Worm (Caenorhabditis elegans) whole organism, mixed stage, embryonic: ENCODE results near the gene T27D12.1.
A peak's percentile ranks its signal among the peaks of the same experiment; 100 is the strongest.

ENCODE experiments used
- M03D4.4 ChIP-seq: sonication (generic microtip); optimal IDR thresholded peaks from 2 replicates; lab custom pipeline; 2017; ENCODE audit warnings: mild to moderate bottlenecking, missing genetic modification characterization, missing compliant biosample characterization
- bed-3 ChIP-seq: fragments of 200-800 bp; sonication (Bioruptor generic); optimal IDR thresholded peaks from 3 replicates; lab custom pipeline; 2018; ENCODE audit warnings: mild to moderate bottlenecking, missing genetic modification characterization, moderate library complexity, missing compliant biosample characterization
- blmp-1 ChIP-seq: fragments of 150-350 bp; optimal IDR thresholded peaks from 2 replicates; lab custom pipeline; 2014; ENCODE audit warnings: missing biosample characterization, missing genetic modification characterization
- ceh-39 ChIP-seq: fragments of 150-350 bp; optimal IDR thresholded peaks from 2 replicates; lab custom pipeline; 2014; ENCODE audit warnings: missing biosample characterization, missing genetic modification characterization
- ceh-43 ChIP-seq: fragments of 200-800 bp; sonication (Bioruptor generic); optimal IDR thresholded peaks from 2 replicates; lab custom pipeline; 2018; ENCODE audit warnings: mild to moderate bottlenecking, missing genetic modification characterization, moderate library complexity, missing compliant biosample characterization
- ceh-83 ChIP-seq: fragments of 200-800 bp; sonication (Bioruptor generic); optimal IDR thresholded peaks from 2 replicates; lab custom pipeline; 2018; ENCODE audit warnings: mild to moderate bottlenecking, missing genetic modification characterization, missing compliant biosample characterization
- ces-1 ChIP-seq: fragments of 150-350 bp; optimal IDR thresholded peaks from 2 replicates; lab custom pipeline; 2014; ENCODE audit warnings: missing biosample characterization, missing genetic modification reagents, missing genetic modification characterization
- cnd-1 ChIP-seq: fragments of 200-800 bp; sonication (Bioruptor generic); optimal IDR thresholded peaks from 2 replicates; lab custom pipeline; 2018; ENCODE audit warnings: mild to moderate bottlenecking, missing genetic modification characterization, missing compliant biosample characterization
- drap-1 ChIP-seq: fragments of 200-800 bp; sonication (Bioruptor generic); optimal IDR thresholded peaks from 3 replicates; lab custom pipeline; 2018; ENCODE audit warnings: mild to moderate bottlenecking, missing genetic modification characterization, missing compliant biosample characterization
- elt-1 ChIP-seq: sonication (generic microtip); optimal IDR thresholded peaks from 2 replicates; lab custom pipeline; 2017; ENCODE audit warnings: missing genetic modification characterization, mild to moderate bottlenecking, missing compliant biosample characterization, antibody characterized with exemption, moderate library complexity, borderline replicate concordance; ENCODE audit not compliant: insufficient read depth
- elt-3 ChIP-seq: fragments of 150-350 bp; optimal IDR thresholded peaks from 2 replicates; lab custom pipeline; 2014; ENCODE audit warnings: missing biosample characterization, missing genetic modification characterization
- flh-1 ChIP-seq: fragments of 200-800 bp; sonication (Bioruptor generic); optimal IDR thresholded peaks from 2 replicates; lab custom pipeline; 2018; ENCODE audit warnings: mild to moderate bottlenecking, missing genetic modification characterization, moderate library complexity, missing compliant biosample characterization
- ham-2 ChIP-seq: fragments of 200-800 bp; sonication (Bioruptor generic); optimal IDR thresholded peaks from 2 replicates; lab custom pipeline; 2018; ENCODE audit warnings: mild to moderate bottlenecking, missing genetic modification characterization, missing compliant biosample characterization
- hlh-1 ChIP-seq: fragments of 150-350 bp; optimal IDR thresholded peaks from 2 replicates; lab custom pipeline; 2014; ENCODE audit warnings: missing biosample characterization, missing genetic modification reagents, missing genetic modification characterization
- lin-13 ChIP-seq: fragments of 150-350 bp; optimal IDR thresholded peaks from 2 replicates; lab custom pipeline; 2014; ENCODE audit warnings: missing biosample characterization, missing genetic modification characterization
- lin-32 ChIP-seq: fragments of 200-800 bp; sonication (Bioruptor generic); optimal IDR thresholded peaks from 2 replicates; lab custom pipeline; 2018; ENCODE audit warnings: mild to moderate bottlenecking, missing genetic modification characterization, missing compliant biosample characterization
- lsy-2 ChIP-seq: fragments of 150-350 bp; optimal IDR thresholded peaks from 2 replicates; lab custom pipeline; 2014; ENCODE audit warnings: missing biosample characterization, missing genetic modification characterization
- mab-5 ChIP-seq: fragments of 150-350 bp; optimal IDR thresholded peaks from 2 replicates; lab custom pipeline; 2014; ENCODE audit warnings: missing biosample characterization, missing genetic modification characterization
- mep-1 ChIP-seq: fragments of 150-350 bp; optimal IDR thresholded peaks from 2 replicates; lab custom pipeline; 2017; ENCODE audit warnings: missing biosample characterization, missing genetic modification reagents, missing genetic modification characterization, inconsistent platforms
- mls-2 ChIP-seq: sonication (generic microtip); optimal IDR thresholded peaks from 2 replicates; lab custom pipeline; 2016; ENCODE audit warnings: mild to moderate bottlenecking, missing genetic modification characterization, moderate library complexity, missing compliant biosample characterization
- nhr-12 ChIP-seq: fragments of 150-350 bp; optimal IDR thresholded peaks from 2 replicates; lab custom pipeline; 2014; ENCODE audit warnings: missing biosample characterization, missing genetic modification characterization
- nhr-2 ChIP-seq: fragments of 150-350 bp; optimal IDR thresholded peaks from 2 replicates; lab custom pipeline; 2014; ENCODE audit warnings: missing biosample characterization, missing genetic modification characterization
- nhr-237 ChIP-seq: fragments of 150-350 bp; optimal IDR thresholded peaks from 2 replicates; lab custom pipeline; 2014; ENCODE audit warnings: missing biosample characterization, missing genetic modification characterization
- nhr-28 ChIP-seq: fragments of 150-350 bp; optimal IDR thresholded peaks from 2 replicates; lab custom pipeline; 2014; ENCODE audit warnings: missing biosample characterization, missing genetic modification characterization
- nhr-76 ChIP-seq: sonication (generic microtip); optimal IDR thresholded peaks from 2 replicates; lab custom pipeline; 2017; ENCODE audit warnings: missing biosample characterization, missing genetic modification characterization
- pha-4 ChIP-seq: fragments of 150-350 bp; optimal IDR thresholded peaks from 2 replicates; lab custom pipeline; 2018; ENCODE audit warnings: missing biosample characterization, missing genetic modification reagents, missing genetic modification characterization
- sem-2 ChIP-seq: fragments of 200-800 bp; sonication (Bioruptor generic); optimal IDR thresholded peaks from 2 replicates; lab custom pipeline; 2018; ENCODE audit warnings: mild to moderate bottlenecking, missing genetic modification characterization, missing compliant biosample characterization
- snpc-4 ChIP-seq: fragments of 150-350 bp; optimal IDR thresholded peaks from 2 replicates; lab custom pipeline; 2014; ENCODE audit warnings: missing biosample characterization, missing genetic modification characterization
- sptf-1 ChIP-seq: sonication (generic microtip); optimal IDR thresholded peaks from 2 replicates; lab custom pipeline; 2017; ENCODE audit warnings: mild to moderate bottlenecking, missing genetic modification characterization, moderate library complexity, missing compliant biosample characterization
- tbx-8 ChIP-seq: fragments of 200-800 bp; sonication (Bioruptor generic); optimal IDR thresholded peaks from 2 replicates; lab custom pipeline; 2018; ENCODE audit warnings: mild to moderate bottlenecking, missing genetic modification characterization, moderate library complexity, missing compliant biosample characterization
- unc-120 ChIP-seq: sonication (generic microtip); optimal IDR thresholded peaks from 2 replicates; lab custom pipeline; 2017; ENCODE audit warnings: missing genetic modification characterization, missing compliant biosample characterization; ENCODE audit not compliant: poor library complexity, severe bottlenecking
- unc-39 ChIP-seq: fragments of 150-350 bp; optimal IDR thresholded peaks from 2 replicates; lab custom pipeline; 2014; ENCODE audit warnings: missing biosample characterization, missing genetic modification characterization
- unc-62 ChIP-seq: fragments of 150-350 bp; optimal IDR thresholded peaks from 2 replicates; lab custom pipeline; 2014; ENCODE audit warnings: missing biosample characterization, missing genetic modification reagents, missing genetic modification characterization
- zip-8 ChIP-seq: fragments of 150-350 bp; optimal IDR thresholded peaks from 2 replicates; lab custom pipeline; 2014; ENCODE audit warnings: missing biosample characterization, missing genetic modification characterization
- ztf-11 ChIP-seq: fragments of 150-350 bp; optimal IDR thresholded peaks from 2 replicates; lab custom pipeline; 2014; ENCODE audit warnings: missing biosample characterization, missing genetic modification characterization

The T27D12.1 gene

ce11 chrII:11868893-11869292, 26.5 kb downstream of the T27D12.1 start:
- TF ChIP-seq unc-39 (tag; lab: Kevin White, UChicago) (no peak), unc-62 (no peak), elt-3 (tag; lab: Kevin White, UChicago) (no peak), lin-13 (no peak), ceh-43 (GFP tag; lab: Kevin White, UChicago) (no peak), cnd-1 (tag; lab: Kevin White, UChicago) (no peak), ceh-83 (GFP tag; lab: Kevin White, UChicago) (no peak), nhr-28 (tag; lab: Kevin White, UChicago) (no peak), sem-2 (GFP tag; lab: Kevin White, UChicago) (no peak), pha-4 (tag; lab: Kevin White, UChicago) (no peak), nhr-2 (no peak), sptf-1 (tag; lab: Kevin White, UChicago) (no peak), ceh-39 (tag; lab: Kevin White, UChicago) (no peak), elt-1 (no peak)

ce11 chrII:11874674-11875198, 32.3 kb downstream of the T27D12.1 start, which contains the start of the genes npp-3 and top-2:
Gene npp-3, minus strand, starts transcription at chrII:11874788.
Gene top-2, plus strand, starts transcription at chrII:11875148.
- TF ChIP-seq nhr-76 (tag; lab: Kevin White, UChicago) (no peak), elt-1 (no peak), tbx-8 (GFP tag; lab: Kevin White, UChicago) (no peak), nhr-237 (tag; lab: Kevin White, UChicago) (peak; percentile 83), M03D4.4 (tag; lab: Kevin White, UChicago) (no peak), flh-1 (GFP tag; lab: Kevin White, UChicago) (no peak), elt-3 (tag; lab: Kevin White, UChicago) (no peak), mep-1 (tag; lab: Kevin White, UChicago) (peak; percentile 77), unc-39 (tag; lab: Kevin White, UChicago) (no peak), ceh-83 (GFP tag; lab: Kevin White, UChicago) (no peak), lin-13 (peak; percentile 89), nhr-12 (tag; lab: Kevin White, UChicago) (no peak), nhr-28 (tag; lab: Kevin White, UChicago) (no peak), pha-4 (tag; lab: Kevin White, UChicago) (peak; percentile 88), ceh-39 (tag; lab: Kevin White, UChicago) (peak; percentile 94), blmp-1 (tag; lab: Kevin White, UChicago) (no peak), zip-8 (tag; lab: Kevin White, UChicago) (no peak), bed-3 (no peak), drap-1 (GFP tag; lab: Kevin White, UChicago) (peak; percentile 68), hlh-1 (tag; lab: Kevin White, UChicago) (peak; percentile 42), cnd-1 (tag; lab: Kevin White, UChicago) (peak; percentile 23), ztf-11 (tag; lab: Kevin White, UChicago) (no peak), ceh-43 (GFP tag; lab: Kevin White, UChicago) (no peak), lin-32 (GFP tag; lab: Kevin White, UChicago) (no peak), ham-2 (peak; percentile 38), mls-2 (tag; lab: Kevin White, UChicago) (no peak), mab-5 (tag; lab: Kevin White, UChicago) (no peak), nhr-2 (no peak), unc-62 (no peak), unc-120 (tag; lab: Kevin White, UChicago) (peak; percentile 21), lsy-2 (peak; percentile 99), sptf-1 (tag; lab: Kevin White, UChicago) (peak; percentile 55), sem-2 (GFP tag; lab: Kevin White, UChicago) (no peak), snpc-4 (no peak), ces-1 (GFP tag; lab: Kevin White, UChicago) (peak; percentile 79)

- no peak for TF ChIP-seq zip-8 (tag; lab: Kevin White, UChicago)
- no peak for TF ChIP-seq mab-5 (tag; lab: Kevin White, UChicago)
- TF ChIP-seq ceh-39 (tag; lab: Kevin White, UChicago), result no peak
- TF ChIP-seq lin-32 (GFP tag; lab: Kevin White, UChicago), result no peak
- no peak for TF ChIP-seq lin-13
- no peak for TF ChIP-seq M03D4.4 (tag; lab: Kevin White, UChicago)
- TF ChIP-seq mep-1 (tag; lab: Kevin White, UChicago), result no peak
- TF ChIP-seq nhr-76 (tag; lab: Kevin White, UChicago), result no peak
- TF ChIP-seq ceh-83 (GFP tag; lab: Kevin White, UChicago), result no peak
- TF ChIP-seq blmp-1 (tag; lab: Kevin White, UChicago), result no peak
- TF ChIP-seq snpc-4, result no peak
- no peak for TF ChIP-seq cnd-1 (tag; lab: Kevin White, UChicago)
- no peak for TF ChIP-seq sptf-1 (tag; lab: Kevin White, UChicago)
- TF ChIP-seq, all 35 proteins: peak for 0
Observed at ce11 chrII:11879784-11880183, 37.4 kb downstream of the T27D12.1 start.
